Worm (Caenorhabditis elegans): ENCODE measurements around the gene clec-122.
A peak's percentile ranks its signal among the peaks of the same experiment; 100 is the strongest.

clec-122 gene

DNA sequence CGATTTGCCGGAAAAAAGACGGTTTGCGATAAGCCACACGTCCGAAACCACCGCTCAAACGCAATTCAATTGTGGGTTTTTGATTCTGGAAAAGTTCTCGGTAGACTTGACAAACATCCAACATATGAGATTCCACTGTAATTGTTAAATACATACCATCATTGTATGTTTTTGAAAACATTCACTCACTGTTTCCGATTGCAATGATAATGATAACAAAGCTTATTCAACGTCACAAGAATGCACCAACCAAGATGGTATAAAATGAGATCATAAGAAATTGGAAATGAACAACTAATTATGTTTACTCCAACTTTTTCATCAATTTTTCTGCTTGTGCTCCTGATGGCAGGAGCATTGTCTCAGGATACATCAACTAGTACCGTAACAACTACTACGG lies at the start of gene clec-122:
TSS of gene clec-122 (plus strand) at position 301 of the 400 bp plus-strand sequence.
- no peak for TF ChIP-seq elt-3 (tag; optimal IDR thresholded peaks at IDR 0.05)
- no peak for TF ChIP-seq ceh-82 (tag; optimal IDR thresholded peaks at IDR 0.05)
- TF ChIP-seq nhr-237 (tag; optimal IDR thresholded peaks at IDR 0.05), result no peak
- TF ChIP-seq efl-3 (GFP tag; optimal IDR thresholded peaks at IDR 0.05), result no peak
- no peak for TF ChIP-seq lin-35 (GFP tag; optimal IDR thresholded peaks at IDR 0.05)
- no peak for TF ChIP-seq nhr-71 (tag; optimal IDR thresholded peaks at IDR 0.05)
- no peak for TF ChIP-seq pax-3 (tag; optimal IDR thresholded peaks at IDR 0.05)
- no peak for TF ChIP-seq tbx-2 (tag; optimal IDR thresholded peaks at IDR 0.05)
- no peak for TF ChIP-seq hlh-17 (GFP tag; optimal IDR thresholded peaks at IDR 0.05; ENCODE audit: borderline replicate concordance)
- no peak for TF ChIP-seq pag-3 (tag; optimal IDR thresholded peaks at IDR 0.05; ENCODE audit: borderline replicate concordance, insufficient read depth)

ce11 chrII:3056266-3056872 lies 49.5 kb upstream of the clec-122 start, which contains the start of gene lin-8:
Gene lin-8 (plus strand): TSS chrII:3056822.
- TF ChIP-seq hlh-4 (tag; optimal IDR thresholded peaks at IDR 0.05), result no peak
- TF ChIP-seq lin-39 (tag; optimal IDR thresholded peaks at IDR 0.05), result no peak
- TF ChIP-seq egl-13 (tag; optimal IDR thresholded peaks at IDR 0.05), result no peak
- no peak for TF ChIP-seq aha-1 (tag; optimal IDR thresholded peaks at IDR 0.05)
- no peak for TF ChIP-seq unc-86 (tag; optimal IDR thresholded peaks at IDR 0.05)
- no peak for TF ChIP-seq nhr-85 (tag)
- TF ChIP-seq sptf-1 (tag; optimal IDR thresholded peaks at IDR 0.05), result no peak
- no peak for TF ChIP-seq C16A3.4 (tag; optimal IDR thresholded peaks at IDR 0.05)
- TF ChIP-seq nhr-84 (tag; optimal IDR thresholded peaks at IDR 0.05), result no peak
- TF ChIP-seq pax-3 (tag; optimal IDR thresholded peaks at IDR 0.05), result no peak
- TF ChIP-seq nhr-47 (tag; optimal IDR thresholded peaks at IDR 0.05), result no peak

DNA sequence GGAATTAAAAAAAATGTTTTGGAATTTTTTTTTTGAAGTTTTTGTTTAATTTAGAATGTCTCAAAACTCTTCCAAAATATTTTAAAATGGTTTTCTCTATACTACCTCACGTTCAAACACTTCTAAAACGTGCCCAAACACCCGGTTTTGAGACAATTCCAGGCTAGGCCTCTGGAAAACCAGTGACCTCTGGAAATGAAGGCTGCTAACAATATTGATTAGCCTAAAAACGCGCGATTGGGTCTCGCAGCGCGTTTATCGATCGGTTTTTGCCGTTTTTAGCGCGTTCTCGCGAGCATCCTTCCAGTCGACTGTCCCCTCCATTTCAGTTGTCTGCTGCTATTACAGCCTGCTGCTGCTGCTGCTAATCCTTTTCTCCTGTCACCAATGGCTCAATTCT lies 45.1 kb upstream of the clec-122 start, which contains the start of gene Y25C1A.6:
TSS of gene Y25C1A.6 (plus strand) at position 301 of the 400 bp plus-strand sequence.
- TF ChIP-seq unc-130 (tag; optimal IDR thresholded peaks at IDR 0.05) (no peak), ztf-4 (tag; optimal IDR thresholded peaks at IDR 0.05) (no peak), ceh-90 (tag; optimal IDR thresholded peaks at IDR 0.05) (no peak), hpl-2 (GFP tag; optimal IDR thresholded peaks at IDR 0.05) (no peak), C34B4.2 (tag; optimal IDR thresholded peaks at IDR 0.05) (no peak), hlh-4 (tag; optimal IDR thresholded peaks at IDR 0.05) (no peak), zip-4 (GFP tag; optimal IDR thresholded peaks at IDR 0.05) (no peak)

DNA sequence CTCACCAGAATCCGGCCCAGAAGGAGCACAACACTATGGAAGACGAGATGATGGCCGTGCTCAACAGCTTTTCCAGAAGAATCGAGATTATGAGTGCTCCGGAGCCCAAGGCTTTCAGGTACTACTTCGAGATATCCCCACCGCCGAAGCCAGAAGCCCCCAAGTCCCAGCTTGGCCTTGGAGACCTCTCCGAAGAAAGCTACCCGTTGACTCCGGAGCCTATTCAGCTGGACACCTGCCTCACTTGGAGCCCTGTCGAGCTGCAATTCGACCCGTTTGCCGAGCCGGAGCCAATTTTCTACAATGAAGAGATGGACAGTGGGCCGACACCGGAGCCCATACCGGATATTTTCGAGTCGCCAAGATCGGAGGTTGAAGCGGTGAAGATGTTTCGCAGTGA lies 44.3 kb upstream of the clec-122 start:
- TF ChIP-seq nhr-71 (tag; optimal IDR thresholded peaks at IDR 0.05) (no peak), nhr-47 (tag; optimal IDR thresholded peaks at IDR 0.05) (no peak), C16A3.4 (tag; optimal IDR thresholded peaks at IDR 0.05) (no peak), nhr-19 (GFP tag; conservative IDR thresholded peaks at IDR 0.05) (no peak), nhr-85 (tag) (no peak), zip-4 (GFP tag; optimal IDR thresholded peaks at IDR 0.05) (no peak), lin-39 (tag; optimal IDR thresholded peaks at IDR 0.05) (no peak), grh-1 (GFP tag; IDR thresholded peaks at IDR 0.05) (no peak), fkh-8 (tag; optimal IDR thresholded peaks at IDR 0.05) (no peak)

DNA sequence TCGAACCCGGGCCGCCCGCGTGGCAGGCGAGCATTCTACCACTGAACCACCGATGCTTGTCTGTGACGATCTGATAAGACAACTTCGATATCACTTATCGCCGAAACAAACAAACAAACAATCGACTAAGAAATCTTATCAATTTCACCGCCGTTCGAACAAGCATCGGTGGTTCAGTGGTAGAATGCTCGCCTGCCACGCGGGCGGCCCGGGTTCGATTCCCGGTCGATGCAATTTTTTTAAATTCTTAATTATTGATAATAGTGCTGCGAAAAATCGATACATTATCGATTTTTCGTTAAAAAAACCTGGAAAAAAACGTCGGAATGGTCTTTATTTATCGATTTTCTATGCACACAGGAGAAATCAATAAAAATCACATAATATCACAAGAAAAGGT lies 43.6 kb upstream of the clec-122 start:
- TF ChIP-seq elt-2 (tag; optimal IDR thresholded peaks at IDR 0.05) (peak; percentile 45), lsy-2 (tag; optimal IDR thresholded peaks at IDR 0.05) (peak in 1 of 2 experiments; percentile 42), mef-2 (tag; optimal IDR thresholded peaks at IDR 0.05) (no peak), ces-1 (GFP tag; optimal IDR thresholded peaks at IDR 0.05) (no peak), unc-62 (GFP tag; optimal IDR thresholded peaks at IDR 0.05) (no peak), egl-13 (tag; optimal IDR thresholded peaks at IDR 0.05) (no peak), xbp-1 (tag; optimal IDR thresholded peaks at IDR 0.05) (no peak), skn-1 (tag; optimal IDR thresholded peaks at IDR 0.05) (no peak), lin-35 (GFP tag; optimal IDR thresholded peaks at IDR 0.05) (peak in 1 of 2 experiments; percentile 3), pax-3 (tag; optimal IDR thresholded peaks at IDR 0.05) (no peak), mep-1 (tag; optimal IDR thresholded peaks at IDR 0.05) (no peak), lin-13 (GFP tag; optimal IDR thresholded peaks at IDR 0.05) (no peak), nhr-76 (tag; optimal IDR thresholded peaks at IDR 0.05) (no peak)

All from whole organism, L1 larva.